Fruit fly (Drosophila melanogaster): ENCODE measurements around the gene CG4022.
A peak's percentile ranks its signal among the peaks of the same experiment; 100 is the strongest.

CG4022 gene

DNA sequence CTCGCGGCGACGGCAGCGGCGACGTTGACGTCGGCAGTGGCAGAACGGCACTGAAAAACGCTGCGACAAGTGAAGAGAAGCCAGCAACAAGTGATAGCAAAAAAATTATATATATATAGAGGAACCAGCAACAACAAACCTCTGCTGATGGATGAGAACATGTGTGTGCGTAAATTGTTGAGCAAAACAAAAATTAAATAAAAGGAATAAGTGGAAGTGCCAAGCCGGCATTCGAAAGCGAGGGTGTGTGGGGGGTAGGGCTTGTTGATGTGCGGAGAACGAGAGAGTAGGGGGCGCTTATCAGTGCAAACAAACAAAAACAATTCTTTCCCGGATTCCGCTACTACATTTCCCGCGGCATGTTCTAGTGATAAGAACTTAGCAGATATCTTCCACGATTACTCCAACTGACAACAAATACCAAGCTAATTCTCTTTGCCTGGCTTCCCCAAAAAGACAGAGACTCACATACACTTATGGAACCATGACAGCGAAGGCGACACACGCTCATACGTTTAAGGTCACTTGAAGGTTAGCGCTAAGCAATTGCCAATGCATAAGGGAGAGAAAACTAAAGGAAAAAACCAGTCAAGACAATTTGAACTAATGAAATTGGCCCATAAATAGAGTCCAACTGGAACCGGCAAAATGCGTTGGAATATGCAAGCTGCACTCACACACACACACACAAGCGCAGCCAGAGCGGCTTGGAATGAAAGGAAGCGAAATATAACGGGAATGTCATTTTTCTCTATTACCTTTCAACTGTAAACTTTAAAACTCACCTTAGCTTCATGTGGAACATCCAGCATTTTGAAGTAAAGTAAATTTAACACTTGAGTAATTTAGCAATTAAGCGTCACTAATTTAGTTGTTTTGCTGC lies 52.6 kb downstream of the CG4022 start (continued):
- TF ChIP-seq Lpt (GFP tag; optimal IDR thresholded peaks at IDR 0.05), result no peak
- TF ChIP-seq CG8281 (tag; optimal IDR thresholded peaks at IDR 0.05), result no peak
- no peak for TF ChIP-seq C15 (GFP tag; IDR thresholded peaks at IDR 0.05)
- no peak for TF ChIP-seq CG11560 (tag; IDR thresholded peaks at IDR 0.05)
- peak; percentile 25 for TF ChIP-seq twi (tag; optimal IDR thresholded peaks at IDR 0.05)
- no peak for TF ChIP-seq crp (GFP tag; optimal IDR thresholded peaks at IDR 0.05)
- no peak for TF ChIP-seq Kr (GFP tag; optimal IDR thresholded peaks at IDR 0.05)
- TF ChIP-seq scrt (GFP tag; optimal IDR thresholded peaks at IDR 0.05), result peak; percentile 49
- no peak for TF ChIP-seq H2.0 (GFP tag; IDR thresholded peaks at IDR 0.05)
- TF ChIP-seq Antp (GFP tag; optimal IDR thresholded peaks at IDR 0.05), result no peak
- no peak for TF ChIP-seq Rx (GFP tag; IDR thresholded peaks at IDR 0.05)
- no peak for TF ChIP-seq zen (tag; optimal IDR thresholded peaks at IDR 0.05)
- no peak for TF ChIP-seq CG3995 (GFP tag; optimal IDR thresholded peaks at IDR 0.05)
- TF ChIP-seq TFAM (GFP tag; optimal IDR thresholded peaks at IDR 0.05), result no peak
- no peak for TF ChIP-seq bcd (GFP tag; optimal IDR thresholded peaks at IDR 0.05)
- no peak for TF ChIP-seq CG17328 (GFP tag; IDR thresholded peaks at IDR 0.05)
- no peak for TF ChIP-seq Neu2 (GFP tag; optimal IDR thresholded peaks at IDR 0.05; ENCODE audit: borderline replicate concordance)
- no peak for TF ChIP-seq HmgD (GFP tag; optimal IDR thresholded peaks at IDR 0.05)
- TF ChIP-seq Mad (GFP tag; optimal IDR thresholded peaks at IDR 0.05), result no peak
- TF ChIP-seq salm (tag; optimal IDR thresholded peaks at IDR 0.05), result no peak
- no peak for TF ChIP-seq CG32767 (GFP tag; IDR thresholded peaks at IDR 0.05)
- TF ChIP-seq zen2 (GFP tag; IDR thresholded peaks at IDR 0.05; ENCODE audit: partially characterized antibody), result no peak
- TF ChIP-seq mam (GFP tag; optimal IDR thresholded peaks at IDR 0.05), result no peak
- no peak for TF ChIP-seq Side (GFP tag; optimal IDR thresholded peaks at IDR 0.05)
- no peak for TF ChIP-seq D19B (GFP tag; optimal IDR thresholded peaks at IDR 0.05)
- TF ChIP-seq Trl (optimal IDR thresholded peaks at IDR 0.05), result peak in 1 of 2 experiments; percentile 25
- no peak for TF ChIP-seq Trl (GFP tag; optimal IDR thresholded peaks at IDR 0.05)
- TF ChIP-seq CG6254 (GFP tag; optimal IDR thresholded peaks at IDR 0.05), result peak; percentile 3
- TF ChIP-seq CG31441 (GFP tag; IDR thresholded peaks at IDR 0.05), result no peak
- no peak for TF ChIP-seq gfzf (GFP tag; optimal IDR thresholded peaks at IDR 0.05)
- no peak for TF ChIP-seq trem (tag; optimal IDR thresholded peaks at IDR 0.05)
- no peak for TF ChIP-seq eve (GFP tag; optimal IDR thresholded peaks at IDR 0.05)
- no peak for TF ChIP-seq nmo (GFP tag; optimal IDR thresholded peaks at IDR 0.05)
- no peak for TF ChIP-seq grau (tag; optimal IDR thresholded peaks at IDR 0.05)
- TF ChIP-seq psq (GFP tag; optimal IDR thresholded peaks at IDR 0.05), result peak; percentile 13
- no peak for TF ChIP-seq prd (optimal IDR thresholded peaks at IDR 0.05)
- TF ChIP-seq prd (GFP tag; IDR thresholded peaks at IDR 0.05), result no peak
- no peak for TF ChIP-seq dpn (GFP tag; optimal IDR thresholded peaks at IDR 0.05)
- no peak for TF ChIP-seq fu2 (GFP tag; optimal IDR thresholded peaks at IDR 0.05)
- TF ChIP-seq gce (GFP tag; IDR thresholded peaks at IDR 0.05), result no peak
- no peak for TF ChIP-seq Asciz (GFP tag; optimal IDR thresholded peaks at IDR 0.05)
- TF ChIP-seq Tbp (GFP tag; optimal IDR thresholded peaks at IDR 0.05), result no peak
- no peak for TF ChIP-seq E2f2 (GFP tag; IDR thresholded peaks at IDR 0.05)
- TF ChIP-seq CG8924 (tag; optimal IDR thresholded peaks at IDR 0.05), result peak; percentile 5
- TF ChIP-seq CG6689 (GFP tag; IDR thresholded peaks at IDR 0.05), result no peak
- no peak for TF ChIP-seq CG13296 (GFP tag; optimal IDR thresholded peaks at IDR 0.05)
- TF ChIP-seq pho (GFP tag; optimal IDR thresholded peaks at IDR 0.05), result no peak
- TF ChIP-seq ash1 (GFP tag; optimal IDR thresholded peaks at IDR 0.05), result no peak
- no peak for TF ChIP-seq Eip74EF (GFP tag; optimal IDR thresholded peaks at IDR 0.05)
- peak in 1 of 2 experiments; percentile 33 for TF ChIP-seq Pdp1 (GFP tag; optimal IDR thresholded peaks at IDR 0.05)

Measured in whole organism, embryonic.